Worm (Caenorhabditis elegans) whole organism, mixed stage, embryonic: ENCODE results near the gene fbxa-144.

Experiments
- M03D4.4 ChIP-seq: sonication (generic microtip); optimal IDR thresholded peaks from 2 replicates; lab custom pipeline; 2017; ENCODE audit warnings: mild to moderate bottlenecking, missing genetic modification characterization, missing compliant biosample characterization
- bed-3 ChIP-seq: fragments of 200-800 bp; sonication (Bioruptor generic); optimal IDR thresholded peaks from 3 replicates; lab custom pipeline; 2018; ENCODE audit warnings: mild to moderate bottlenecking, missing genetic modification characterization, moderate library complexity, missing compliant biosample characterization
- blmp-1 ChIP-seq: fragments of 150-350 bp; optimal IDR thresholded peaks from 2 replicates; lab custom pipeline; 2014; ENCODE audit warnings: missing biosample characterization, missing genetic modification characterization
- ceh-39 ChIP-seq: fragments of 150-350 bp; optimal IDR thresholded peaks from 2 replicates; lab custom pipeline; 2014; ENCODE audit warnings: missing biosample characterization, missing genetic modification characterization
- ceh-43 ChIP-seq: fragments of 200-800 bp; sonication (Bioruptor generic); optimal IDR thresholded peaks from 2 replicates; lab custom pipeline; 2018; ENCODE audit warnings: mild to moderate bottlenecking, missing genetic modification characterization, moderate library complexity, missing compliant biosample characterization
- ceh-83 ChIP-seq: fragments of 200-800 bp; sonication (Bioruptor generic); optimal IDR thresholded peaks from 2 replicates; lab custom pipeline; 2018; ENCODE audit warnings: mild to moderate bottlenecking, missing genetic modification characterization, missing compliant biosample characterization
- ces-1 ChIP-seq: fragments of 150-350 bp; optimal IDR thresholded peaks from 2 replicates; lab custom pipeline; 2014; ENCODE audit warnings: missing biosample characterization, missing genetic modification reagents, missing genetic modification characterization
- cnd-1 ChIP-seq: fragments of 200-800 bp; sonication (Bioruptor generic); optimal IDR thresholded peaks from 2 replicates; lab custom pipeline; 2018; ENCODE audit warnings: mild to moderate bottlenecking, missing genetic modification characterization, missing compliant biosample characterization
- drap-1 ChIP-seq: fragments of 200-800 bp; sonication (Bioruptor generic); optimal IDR thresholded peaks from 3 replicates; lab custom pipeline; 2018; ENCODE audit warnings: mild to moderate bottlenecking, missing genetic modification characterization, missing compliant biosample characterization
- elt-3 ChIP-seq: fragments of 150-350 bp; optimal IDR thresholded peaks from 2 replicates; lab custom pipeline; 2014; ENCODE audit warnings: missing biosample characterization, missing genetic modification characterization
- ham-2 ChIP-seq: fragments of 200-800 bp; sonication (Bioruptor generic); optimal IDR thresholded peaks from 2 replicates; lab custom pipeline; 2018; ENCODE audit warnings: mild to moderate bottlenecking, missing genetic modification characterization, missing compliant biosample characterization
- hlh-1 ChIP-seq: fragments of 150-350 bp; optimal IDR thresholded peaks from 2 replicates; lab custom pipeline; 2014; ENCODE audit warnings: missing biosample characterization, missing genetic modification reagents, missing genetic modification characterization
- lin-13 ChIP-seq: fragments of 150-350 bp; optimal IDR thresholded peaks from 2 replicates; lab custom pipeline; 2014; ENCODE audit warnings: missing biosample characterization, missing genetic modification characterization
- lin-32 ChIP-seq: fragments of 200-800 bp; sonication (Bioruptor generic); optimal IDR thresholded peaks from 2 replicates; lab custom pipeline; 2018; ENCODE audit warnings: mild to moderate bottlenecking, missing genetic modification characterization, missing compliant biosample characterization
- lsy-2 ChIP-seq: fragments of 150-350 bp; optimal IDR thresholded peaks from 2 replicates; lab custom pipeline; 2014; ENCODE audit warnings: missing biosample characterization, missing genetic modification characterization
- mab-5 ChIP-seq: fragments of 150-350 bp; optimal IDR thresholded peaks from 2 replicates; lab custom pipeline; 2014; ENCODE audit warnings: missing biosample characterization, missing genetic modification characterization
- mep-1 ChIP-seq: fragments of 150-350 bp; optimal IDR thresholded peaks from 2 replicates; lab custom pipeline; 2017; ENCODE audit warnings: missing biosample characterization, missing genetic modification reagents, missing genetic modification characterization, inconsistent platforms
- mls-2 ChIP-seq: sonication (generic microtip); optimal IDR thresholded peaks from 2 replicates; lab custom pipeline; 2016; ENCODE audit warnings: mild to moderate bottlenecking, missing genetic modification characterization, moderate library complexity, missing compliant biosample characterization
- nhr-2 ChIP-seq: fragments of 150-350 bp; optimal IDR thresholded peaks from 2 replicates; lab custom pipeline; 2014; ENCODE audit warnings: missing biosample characterization, missing genetic modification characterization
- nhr-237 ChIP-seq: fragments of 150-350 bp; optimal IDR thresholded peaks from 2 replicates; lab custom pipeline; 2014; ENCODE audit warnings: missing biosample characterization, missing genetic modification characterization
- nhr-28 ChIP-seq: fragments of 150-350 bp; optimal IDR thresholded peaks from 2 replicates; lab custom pipeline; 2014; ENCODE audit warnings: missing biosample characterization, missing genetic modification characterization
- nhr-76 ChIP-seq: sonication (generic microtip); optimal IDR thresholded peaks from 2 replicates; lab custom pipeline; 2017; ENCODE audit warnings: missing biosample characterization, missing genetic modification characterization
- sem-2 ChIP-seq: fragments of 200-800 bp; sonication (Bioruptor generic); optimal IDR thresholded peaks from 2 replicates; lab custom pipeline; 2018; ENCODE audit warnings: mild to moderate bottlenecking, missing genetic modification characterization, missing compliant biosample characterization
- snpc-4 ChIP-seq: fragments of 150-350 bp; optimal IDR thresholded peaks from 2 replicates; lab custom pipeline; 2014; ENCODE audit warnings: missing biosample characterization, missing genetic modification characterization
- sptf-1 ChIP-seq: sonication (generic microtip); optimal IDR thresholded peaks from 2 replicates; lab custom pipeline; 2017; ENCODE audit warnings: mild to moderate bottlenecking, missing genetic modification characterization, moderate library complexity, missing compliant biosample characterization
- unc-120 ChIP-seq: sonication (generic microtip); optimal IDR thresholded peaks from 2 replicates; lab custom pipeline; 2017; ENCODE audit warnings: missing genetic modification characterization, missing compliant biosample characterization; ENCODE audit not compliant: poor library complexity, severe bottlenecking
- unc-39 ChIP-seq: fragments of 150-350 bp; optimal IDR thresholded peaks from 2 replicates; lab custom pipeline; 2014; ENCODE audit warnings: missing biosample characterization, missing genetic modification characterization
- unc-62 ChIP-seq: fragments of 150-350 bp; optimal IDR thresholded peaks from 2 replicates; lab custom pipeline; 2014; ENCODE audit warnings: missing biosample characterization, missing genetic modification reagents, missing genetic modification characterization
- zip-8 ChIP-seq: fragments of 150-350 bp; optimal IDR thresholded peaks from 2 replicates; lab custom pipeline; 2014; ENCODE audit warnings: missing biosample characterization, missing genetic modification characterization
- ztf-11 ChIP-seq: fragments of 150-350 bp; optimal IDR thresholded peaks from 2 replicates; lab custom pipeline; 2014; ENCODE audit warnings: missing biosample characterization, missing genetic modification characterization

Gene fbxa-144

ce11 chrV:16118601-16119000 is 14.0 kb downstream of the fbxa-144 start, which contains the start of gene str-103:
TSS of gene str-103 (minus strand) at chrV:16118701.
- TF ChIP-seq cnd-1 (no peak), hlh-1 (no peak), unc-39 (no peak), snpc-4 (no peak), lsy-2 (tag; lab: Kevin White, UChicago) (no peak), unc-62 (GFP tag; lab: Kevin White, UChicago) (no peak), nhr-2 (tag; lab: Kevin White, UChicago) (no peak), ceh-83 (no peak), zip-8 (tag; lab: Kevin White, UChicago) (no peak), ham-2 (GFP tag; lab: Kevin White, UChicago) (no peak), mab-5 (tag; lab: Kevin White, UChicago) (no peak), drap-1 (GFP tag; lab: Kevin White, UChicago) (no peak), M03D4.4 (tag; lab: Kevin White, UChicago) (no peak), nhr-76 (no peak)
- TF ChIP-seq, all 35 proteins: peak for 0

DNA sequence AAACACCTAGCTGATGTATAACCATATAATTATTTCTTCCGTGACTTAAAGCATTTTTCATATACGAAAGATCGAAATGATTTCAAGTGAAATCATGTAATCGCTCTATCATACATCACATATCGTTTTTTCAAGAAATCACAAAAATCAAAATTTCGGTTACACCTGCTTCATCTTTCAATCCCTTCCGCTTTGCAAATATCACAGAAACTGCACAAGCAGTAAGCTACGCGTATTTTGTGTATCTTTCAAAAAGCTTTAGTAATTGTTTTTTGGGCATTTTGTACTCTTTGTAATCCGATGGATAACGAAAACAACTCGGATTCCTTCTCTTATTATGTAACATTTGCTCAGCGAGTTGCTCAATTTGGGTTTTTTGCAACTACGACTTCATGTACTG is 17.2 kb downstream of the fbxa-144 start, which contains the start of gene str-25:
TSS of gene str-25 (plus strand) at position 301 of the 400 bp plus-strand sequence.
- TF ChIP-seq zip-8 (tag; lab: Kevin White, UChicago) (no peak), lsy-2 (tag; lab: Kevin White, UChicago) (no peak), hlh-1 (no peak)
- TF ChIP-seq, all 35 proteins: peak for 0

DNA sequence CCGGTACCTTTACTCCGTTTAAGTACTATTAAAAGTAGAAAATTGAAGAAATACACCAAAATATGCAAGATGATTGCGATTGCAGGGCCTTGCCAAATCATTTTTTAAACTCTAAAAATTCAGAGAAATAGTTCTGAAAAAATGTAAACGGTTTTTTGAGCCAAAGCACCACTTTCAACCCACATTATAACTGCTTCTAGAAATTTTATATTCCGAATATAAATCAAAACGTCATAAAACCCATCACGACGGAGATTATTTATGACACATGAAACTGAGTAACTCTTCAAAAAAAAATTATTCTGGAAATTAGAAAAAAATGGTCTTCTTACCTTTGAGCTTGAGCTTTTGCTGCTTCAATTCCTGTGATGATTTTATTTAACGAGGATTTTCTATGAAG is 18.4 kb downstream of the fbxa-144 start, which contains the start of gene srxa-16:
TSS of gene srxa-16 (minus strand) at position 101 of the 400 bp plus-strand sequence.
- TF ChIP-seq nhr-237 = no peak
- TF ChIP-seq ham-2 (GFP tag; lab: Kevin White, UChicago) = no peak
- TF ChIP-seq nhr-2 (tag; lab: Kevin White, UChicago) = no peak
- no peak for TF ChIP-seq mep-1 (tag; lab: Kevin White, UChicago)
- TF ChIP-seq ceh-39 (tag; lab: Kevin White, UChicago) = no peak
- no peak for TF ChIP-seq ztf-11 (tag; lab: Kevin White, UChicago)
- no peak for TF ChIP-seq blmp-1
- TF ChIP-seq mls-2 (tag; lab: Kevin White, UChicago) = no peak
- no peak for TF ChIP-seq lin-13 (tag; lab: Kevin White, UChicago)
- TF ChIP-seq snpc-4 = no peak
- no peak for TF ChIP-seq unc-120 (tag; lab: Kevin White, UChicago)
- no peak for TF ChIP-seq sem-2 (GFP tag; lab: Kevin White, UChicago)
- TF ChIP-seq elt-3 (tag; lab: Kevin White, UChicago) = no peak
- no peak for TF ChIP-seq M03D4.4 (tag; lab: Kevin White, UChicago)
- no peak for TF ChIP-seq cnd-1
- no peak for TF ChIP-seq ces-1 (GFP tag; lab: Kevin White, UChicago)
- no peak for TF ChIP-seq unc-62 (GFP tag; lab: Kevin White, UChicago)
- TF ChIP-seq lin-32 = no peak
- TF ChIP-seq, all 35 proteins: peak for 0

DNA sequence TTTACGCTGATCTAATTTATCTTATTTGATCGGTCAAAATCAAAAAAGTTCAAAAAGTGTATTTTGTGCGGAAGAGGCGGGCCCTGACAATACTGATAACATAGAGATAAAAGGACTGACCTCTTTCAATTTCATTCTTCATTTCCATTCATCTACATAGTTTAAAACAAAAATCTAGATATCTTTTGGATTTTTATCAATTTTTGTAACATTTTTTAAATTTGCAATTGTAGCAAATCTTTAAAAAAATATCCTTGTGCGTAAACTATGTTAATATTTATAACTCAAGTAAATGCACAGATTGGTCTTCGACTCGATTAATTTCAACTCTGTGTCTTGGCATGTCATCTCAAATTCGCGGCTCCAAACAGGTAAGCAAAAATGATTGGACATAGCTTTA is 29.0 kb downstream of the fbxa-144 start, which contains the start of gene argk-1:
TSS of gene argk-1 (plus strand) at position 301 of the 400 bp plus-strand sequence.
- TF ChIP-seq sem-2 (GFP tag; lab: Kevin White, UChicago) = no peak
- TF ChIP-seq mls-2 (tag; lab: Kevin White, UChicago) = no peak
- TF ChIP-seq bed-3 (GFP tag; lab: Kevin White, UChicago) = no peak
- no peak for TF ChIP-seq nhr-237
- no peak for TF ChIP-seq elt-3 (tag; lab: Kevin White, UChicago)
- TF ChIP-seq ceh-39 (tag; lab: Kevin White, UChicago) = no peak
- no peak for TF ChIP-seq lsy-2 (tag; lab: Kevin White, UChicago)
- TF ChIP-seq zip-8 (tag; lab: Kevin White, UChicago) = no peak
- no peak for TF ChIP-seq ham-2 (GFP tag; lab: Kevin White, UChicago)
- no peak for TF ChIP-seq nhr-28 (tag; lab: Kevin White, UChicago)
- no peak for TF ChIP-seq unc-39
- no peak for TF ChIP-seq mep-1 (tag; lab: Kevin White, UChicago)
- TF ChIP-seq cnd-1 = no peak
- TF ChIP-seq ces-1 (GFP tag; lab: Kevin White, UChicago) = no peak
- TF ChIP-seq ceh-43 (GFP tag; lab: Kevin White, UChicago) = no peak
- TF ChIP-seq snpc-4 = no peak
- no peak for TF ChIP-seq sptf-1 (tag; lab: Kevin White, UChicago)

DNA sequence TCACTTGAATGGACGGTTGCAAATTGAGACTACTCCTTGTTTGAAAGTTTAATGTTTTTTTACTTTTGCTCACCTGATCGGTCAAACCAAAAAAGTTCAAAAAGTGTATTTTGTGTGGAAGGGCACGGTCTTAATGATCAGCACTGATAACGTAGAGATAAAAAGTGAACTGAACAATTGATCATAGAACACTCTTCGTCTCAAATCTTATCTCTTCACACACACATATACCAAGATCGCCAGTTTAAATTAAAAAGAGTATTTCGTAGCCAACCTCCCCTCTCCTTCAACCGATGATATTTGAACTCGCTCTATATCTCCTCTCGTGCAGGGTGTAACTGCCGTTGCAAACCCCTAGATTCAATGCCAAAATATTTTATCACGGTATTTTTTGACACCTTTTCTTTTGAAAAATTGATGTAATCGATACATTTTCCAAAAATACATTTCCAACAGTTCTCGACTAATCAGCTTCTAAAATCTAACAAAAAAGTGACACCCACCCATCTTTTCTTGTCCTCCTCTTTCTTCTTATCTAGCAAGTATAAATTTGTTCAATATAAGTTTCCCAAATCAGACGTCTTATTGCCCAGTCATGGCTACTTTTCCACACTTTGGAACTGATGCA is 32.4 kb downstream of the fbxa-144 start, which contains the start of gene cth-1:
TSS of gene cth-1 (plus strand) at position 578 of the 628 bp plus-strand sequence.
- TF ChIP-seq unc-120 (tag; lab: Kevin White, UChicago) = no peak
- no peak for TF ChIP-seq mep-1 (tag; lab: Kevin White, UChicago)
- TF ChIP-seq nhr-2 (tag; lab: Kevin White, UChicago) = no peak
